Worm (Caenorhabditis elegans) whole organism, young adult: ENCODE measurements around the gene vha-7.
A peak's percentile ranks its signal among the peaks of the same experiment; 100 is the strongest.
"Not testable (repeated sequence)": the region's sequence is repeated elsewhere in the genome, so short reads cannot be mapped to it uniquely, and the experiment has no call there.

Source experiments
- C17E4.6 ChIP-seq: fragments of 200-800 bp; sonication (Bioruptor generic); IDR thresholded peaks from 2 replicates; pipeline ENCODE4 v1.3.6; 2022; ENCODE audit warnings: missing genetic modification reagents, missing genetic modification characterization, missing compliant biosample characterization
- F10E7.11 ChIP-seq: sonication (generic microtip); optimal IDR thresholded peaks from 2 replicates; lab custom pipeline; 2017; ENCODE audit warnings: mild to moderate bottlenecking, missing genetic modification characterization, moderate library complexity, missing compliant biosample characterization
- F57C9.4 ChIP-seq: sonication (generic microtip); optimal IDR thresholded peaks from 2 replicates; lab custom pipeline; 2017; ENCODE audit warnings: mild to moderate bottlenecking, missing genetic modification characterization, missing compliant biosample characterization
- T26A5.8 ChIP-seq: sonication (generic microtip); optimal IDR thresholded peaks from 2 replicates; lab custom pipeline; 2016; ENCODE audit warnings: missing genetic modification characterization, missing compliant biosample characterization
- ZK185.1 ChIP-seq: sonication (generic microtip); optimal IDR thresholded peaks from 2 replicates; lab custom pipeline; 2016; ENCODE audit warnings: mild to moderate bottlenecking, missing genetic modification characterization, missing compliant biosample characterization; ENCODE audit not compliant: poor library complexity, severe bottlenecking
- ama-1 ChIP-seq, 3 experiments: fragments of 150-350 bp in 1 of 3; sonication (generic microtip) in 2 of 3; optimal IDR thresholded peaks; 2 replicates each; lab custom pipeline; 2014 to 2018; ENCODE audit warnings: missing biosample characterization in 2 of 3, missing genetic modification characterization in 2 of 3, missing genetic modification reagents in 2 of 3
- aptf-3 ChIP-seq: fragments of 200-800 bp; sonication (Bioruptor generic); IDR thresholded peaks from 2 replicates; pipeline ENCODE4 v1.3.6; 2022; ENCODE audit warnings: missing genetic modification characterization, missing compliant biosample characterization
- atf-7 ChIP-seq: sonication (generic microtip); optimal IDR thresholded peaks from 2 replicates; lab custom pipeline; 2017; ENCODE audit warnings: mild to moderate bottlenecking, missing genetic modification characterization, missing compliant biosample characterization
- bed-2 ChIP-seq: fragments of 200-800 bp; sonication (Bioruptor generic); IDR thresholded peaks from 2 replicates; pipeline ENCODE4 v1.3.6; 2022; ENCODE audit warnings: missing genetic modification reagents, missing genetic modification characterization, missing compliant biosample characterization
- dpl-1 ChIP-seq: fragments of 150-350 bp; optimal IDR thresholded peaks from 2 replicates; lab custom pipeline; 2014; ENCODE audit warnings: missing biosample characterization, missing genetic modification reagents, missing genetic modification characterization
- ekl-4 ChIP-seq: fragments of 200-800 bp; sonication (Bioruptor generic); IDR thresholded peaks from 2 replicates; pipeline ENCODE4 v1.3.6; 2022; ENCODE audit warnings: missing genetic modification reagents, missing genetic modification characterization, missing compliant biosample characterization
- ets-4 ChIP-seq: fragments of 200-800 bp; sonication (Bioruptor generic); optimal IDR thresholded peaks from 2 replicates; lab custom pipeline; 2018; ENCODE audit warnings: mild to moderate bottlenecking, missing genetic modification characterization, missing compliant biosample characterization
- tlf-1 ChIP-seq: fragments of 200-800 bp; sonication (Bioruptor generic); optimal IDR thresholded peaks from 2 replicates; lab custom pipeline; 2018; ENCODE audit warnings: mild to moderate bottlenecking, missing genetic modification characterization, missing compliant biosample characterization
- unc-62 ChIP-seq: fragments of 150-350 bp; optimal IDR thresholded peaks from 2 replicates; lab custom pipeline; 2014; ENCODE audit warnings: missing biosample characterization, missing genetic modification reagents, missing genetic modification characterization

ce11 chrIV:12621483-12622078 is 18.7 kb upstream of the vha-7 start:
- TF ChIP-seq aptf-3 (GFP tag; lab: Robert Waterston, UW); ama-1 (optimal IDR thresholded peaks at IDR 0.05; lab: Kevin White, UChicago); ama-1 (GFP tag; optimal IDR thresholded peaks at IDR 0.05; lab: Kevin White, UChicago); tlf-1; atf-7 (tag; lab: Kevin White, UChicago); F10E7.11 (tag; lab: Kevin White, UChicago); unc-62 (GFP tag; lab: Kevin White, UChicago); ZK185.1 (tag; lab: Kevin White, UChicago); F57C9.4 (tag; lab: Kevin White, UChicago); ekl-4 (GFP tag; lab: Robert Waterston, UW); T26A5.8; ets-4 (GFP tag; lab: Kevin White, UChicago); C17E4.6: not testable (repeated sequence)
- TF ChIP-seq dpl-1 (GFP tag; lab: Kevin White, UChicago), result peak; percentile 21
- TF ChIP-seq bed-2 (GFP tag; lab: Robert Waterston, UW), result peak; percentile 58; the same call in 1 of the 2 replicates
